Worm (Caenorhabditis elegans) whole organism, L2 larva: Measurements from ENCODE around the gene smex-1.

Experiments used
- C34F6.9 ChIP-seq: fragments of 150-350 bp; optimal IDR thresholded peaks from 2 replicates; lab custom pipeline; 2014; ENCODE audit warnings: missing biosample characterization, missing genetic modification characterization
- F13H6.1 ChIP-seq: sonication (generic microtip); optimal IDR thresholded peaks from 2 replicates; lab custom pipeline; 2016; ENCODE audit warnings: missing genetic modification characterization, missing compliant biosample characterization
- Y55F3AM.14 ChIP-seq: fragments of 200-800 bp; sonication (Bioruptor generic); optimal IDR thresholded peaks from 2 replicates; lab custom pipeline; 2018; ENCODE audit warnings: mild to moderate bottlenecking, missing genetic modification characterization, missing compliant biosample characterization
- ZK546.5 ChIP-seq: sonication (generic microtip); optimal IDR thresholded peaks from 2 replicates; lab custom pipeline; 2017; ENCODE audit warnings: missing biosample characterization, missing genetic modification characterization
- aly-2 ChIP-seq: fragments of 150-350 bp; optimal IDR thresholded peaks from 2 replicates; lab custom pipeline; 2014; ENCODE audit warnings: missing biosample characterization, missing genetic modification characterization
- ceh-16 ChIP-seq: fragments of 150-350 bp; optimal IDR thresholded peaks from 2 replicates; lab custom pipeline; 2014; ENCODE audit warnings: missing biosample characterization, missing genetic modification characterization
- ceh-82 ChIP-seq: fragments of 150-350 bp; optimal IDR thresholded peaks from 2 replicates; lab custom pipeline; 2014; ENCODE audit warnings: missing biosample characterization, missing genetic modification characterization
- dmd-4 ChIP-seq: sonication (generic microtip); optimal IDR thresholded peaks from 2 replicates; lab custom pipeline; 2017; ENCODE audit warnings: missing biosample characterization, missing genetic modification characterization
- fos-1 ChIP-seq: fragments of 150-350 bp; optimal IDR thresholded peaks from 2 replicates; lab custom pipeline; 2014; ENCODE audit warnings: missing biosample characterization, missing genetic modification characterization
- lin-13 ChIP-seq: fragments of 150-350 bp; optimal IDR thresholded peaks from 2 replicates; lab custom pipeline; 2014; ENCODE audit warnings: missing biosample characterization, missing genetic modification reagents, missing genetic modification characterization
- lsy-2 ChIP-seq, 2 experiments: fragments of 150-350 bp in 1 of 2; sonication (generic microtip) in 1 of 2; optimal IDR thresholded peaks; 2 replicates each; lab custom pipeline; 2014 to 2017; ENCODE audit warnings: missing biosample characterization in 2 of 2, missing genetic modification characterization in 2 of 2
- mab-5 ChIP-seq: fragments of 150-350 bp; optimal IDR thresholded peaks from 2 replicates; lab custom pipeline; 2014; ENCODE audit warnings: missing biosample characterization, missing genetic modification characterization
- mdl-1 ChIP-seq, 2 experiments: fragments of 150-350 bp in 1 of 2; sonication (generic microtip) in 1 of 2; optimal IDR thresholded peaks; 2 replicates each; lab custom pipeline; 2017; ENCODE audit warnings: missing biosample characterization in 2 of 2, missing genetic modification characterization in 2 of 2
- nhr-10 ChIP-seq: sonication (generic microtip); optimal IDR thresholded peaks from 2 replicates; lab custom pipeline; 2017; ENCODE audit warnings: missing biosample characterization, missing genetic modification characterization
- nhr-11 ChIP-seq: fragments of 150-350 bp; optimal IDR thresholded peaks from 2 replicates; lab custom pipeline; 2014; ENCODE audit warnings: missing biosample characterization, missing genetic modification characterization
- nhr-129 ChIP-seq: fragments of 150-350 bp; optimal IDR thresholded peaks from 2 replicates; lab custom pipeline; 2014; ENCODE audit warnings: missing biosample characterization, missing genetic modification characterization
- nhr-21 ChIP-seq: fragments of 150-350 bp; optimal IDR thresholded peaks from 2 replicates; lab custom pipeline; 2014; ENCODE audit warnings: missing biosample characterization, missing genetic modification characterization
- nhr-23 ChIP-seq: fragments of 150-350 bp; optimal IDR thresholded peaks from 2 replicates; lab custom pipeline; 2014; ENCODE audit warnings: missing biosample characterization, missing genetic modification reagents, missing genetic modification characterization
- nhr-25 ChIP-seq: fragments of 150-350 bp; sonication (generic microtip); optimal IDR thresholded peaks from 3 replicates; lab custom pipeline; 2014; ENCODE audit warnings: missing biosample characterization, missing genetic modification characterization
- nhr-6 ChIP-seq: fragments of 150-350 bp; optimal IDR thresholded peaks from 2 replicates; lab custom pipeline; 2014; ENCODE audit warnings: missing biosample characterization, missing genetic modification characterization
- nhr-77 ChIP-seq: fragments of 150-350 bp; optimal IDR thresholded peaks from 2 replicates; lab custom pipeline; 2014; ENCODE audit warnings: missing biosample characterization, missing genetic modification characterization
- peb-1 ChIP-seq: fragments of 150-350 bp; optimal IDR thresholded peaks from 2 replicates; lab custom pipeline; 2014; ENCODE audit warnings: missing biosample characterization, missing genetic modification characterization
- sem-4 ChIP-seq: fragments of 150-350 bp; optimal IDR thresholded peaks from 2 replicates; lab custom pipeline; 2014; ENCODE audit warnings: missing biosample characterization, missing genetic modification reagents, missing genetic modification characterization
- sma-3 ChIP-seq: sonication (generic microtip); optimal IDR thresholded peaks from 2 replicates; lab custom pipeline; 2016; ENCODE audit warnings: missing genetic modification reagents, missing genetic modification characterization, missing compliant biosample characterization
- sma-9 ChIP-seq, 2 experiments: fragments of 150-350 bp in 1 of 2; sonication (generic microtip) in 1 of 2; optimal IDR thresholded peaks; 2 replicates each; lab custom pipeline; 2014 to 2016; ENCODE audit warnings: missing genetic modification characterization in 2 of 2, mild to moderate bottlenecking in 1 of 2, missing biosample characterization in 1 of 2, missing compliant biosample characterization in 1 of 2, missing genetic modification reagents in 1 of 2, moderate library complexity in 1 of 2
- snpc-4 ChIP-seq: fragments of 150-350 bp; optimal IDR thresholded peaks from 2 replicates; lab custom pipeline; 2014; ENCODE audit warnings: missing biosample characterization, missing genetic modification characterization
- unc-39 ChIP-seq: fragments of 150-350 bp; optimal IDR thresholded peaks from 2 replicates; lab custom pipeline; 2014; ENCODE audit warnings: missing biosample characterization, missing genetic modification characterization
- unc-55 ChIP-seq: fragments of 150-350 bp; sonication (generic microtip); optimal IDR thresholded peaks from 3 replicates; lab custom pipeline; 2014; ENCODE audit warnings: missing biosample characterization, missing genetic modification reagents, missing genetic modification characterization
- unc-62 ChIP-seq: fragments of 150-350 bp; optimal IDR thresholded peaks from 2 replicates; lab custom pipeline; 2014; ENCODE audit warnings: missing biosample characterization, missing genetic modification reagents, missing genetic modification characterization
- ztf-1 ChIP-seq: fragments of 200-800 bp; sonication (Bioruptor generic); conservative IDR thresholded peaks from 2 replicates; pipeline ENCODE4 v1.3.6; 2022; ENCODE audit warnings: missing genetic modification characterization, missing compliant biosample characterization
- ztf-11 ChIP-seq: sonication (generic microtip); optimal IDR thresholded peaks from 2 replicates; lab custom pipeline; 2017; ENCODE audit warnings: missing biosample characterization, missing genetic modification characterization
- ztf-4 ChIP-seq: fragments of 150-350 bp; optimal IDR thresholded peaks from 2 replicates; lab custom pipeline; 2014; ENCODE audit warnings: missing biosample characterization, missing genetic modification characterization

smex-1 gene

DNA sequence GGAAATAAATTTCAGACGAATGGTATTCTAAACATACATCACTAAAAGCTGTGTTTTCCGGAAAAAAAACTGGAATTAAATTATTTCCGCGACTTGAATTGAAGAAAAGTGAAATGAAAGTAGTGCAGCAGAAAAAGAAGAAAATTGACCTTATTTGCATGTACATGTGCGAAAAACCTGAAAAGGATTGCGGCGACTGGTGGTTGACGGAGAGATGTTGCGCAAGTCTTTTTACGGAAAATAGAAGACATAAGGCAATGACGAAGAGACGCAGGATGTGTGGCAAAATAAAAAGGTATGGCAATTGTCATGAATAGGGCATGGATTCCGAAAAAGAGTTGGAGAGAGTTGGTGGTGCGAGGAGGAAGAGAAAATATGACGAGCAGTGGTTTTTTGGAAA lies 40.8 kb downstream of the smex-1 start:
- TF ChIP-seq nhr-10 (tag; lab: Kevin White, UChicago) (no peak), unc-55 (GFP tag; lab: Kevin White, UChicago) (no peak), sma-9 (GFP tag; optimal IDR thresholded peaks at IDR 0.05; lab: Kevin White, UChicago) (no peak), sma-9 (tag; optimal IDR thresholded peaks at IDR 0.05; lab: Kevin White, UChicago) (no peak), ztf-4 (tag; lab: Kevin White, UChicago) (no peak), sma-3 (GFP tag; lab: Kevin White, UChicago) (no peak), unc-39 (tag; lab: Kevin White, UChicago) (no peak), aly-2 (tag; lab: Kevin White, UChicago) (no peak), ceh-16 (tag; lab: Kevin White, UChicago) (no peak), ztf-1 (GFP tag; lab: Robert Waterston, UW) (no peak), fos-1 (tag; lab: Kevin White, UChicago) (no peak), C34F6.9 (tag; lab: Kevin White, UChicago) (no peak), nhr-11 (tag; lab: Kevin White, UChicago) (no peak), peb-1 (no peak)
- TF ChIP-seq, all 48 proteins: peak for 0

DNA sequence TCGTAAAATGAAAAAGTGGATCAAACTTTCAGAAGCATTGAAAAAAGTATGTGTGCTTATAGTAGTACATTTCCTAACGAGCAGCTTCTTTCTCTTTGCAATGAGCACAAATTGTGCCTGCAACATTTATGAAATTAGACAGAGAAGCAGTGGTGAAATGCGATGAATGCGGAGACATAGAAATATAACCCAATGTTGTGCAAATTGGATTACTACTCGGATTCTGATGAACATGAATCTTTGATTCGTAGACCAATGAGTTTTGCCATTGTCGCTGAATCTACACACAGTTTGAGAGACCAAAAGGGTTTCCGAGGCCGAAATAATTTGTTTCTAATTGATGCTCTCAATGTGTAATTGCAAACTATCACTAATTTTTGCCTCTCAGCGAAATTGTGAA lies 41.8 kb downstream of the smex-1 start:
- TF ChIP-seq sem-4 (tag; lab: Kevin White, UChicago) (no peak), Y55F3AM.14 (no peak), sma-9 (GFP tag; optimal IDR thresholded peaks at IDR 0.05; lab: Kevin White, UChicago) (no peak), sma-9 (tag; optimal IDR thresholded peaks at IDR 0.05; lab: Kevin White, UChicago) (no peak), lin-13 (GFP tag; lab: Kevin White, UChicago) (no peak), dmd-4 (tag; lab: Kevin White, UChicago) (no peak), F13H6.1 (tag; lab: Kevin White, UChicago) (no peak), mdl-1 (tag; optimal IDR thresholded peaks at IDR 0.05; lab: Kevin White, UChicago) (no peak)

DNA sequence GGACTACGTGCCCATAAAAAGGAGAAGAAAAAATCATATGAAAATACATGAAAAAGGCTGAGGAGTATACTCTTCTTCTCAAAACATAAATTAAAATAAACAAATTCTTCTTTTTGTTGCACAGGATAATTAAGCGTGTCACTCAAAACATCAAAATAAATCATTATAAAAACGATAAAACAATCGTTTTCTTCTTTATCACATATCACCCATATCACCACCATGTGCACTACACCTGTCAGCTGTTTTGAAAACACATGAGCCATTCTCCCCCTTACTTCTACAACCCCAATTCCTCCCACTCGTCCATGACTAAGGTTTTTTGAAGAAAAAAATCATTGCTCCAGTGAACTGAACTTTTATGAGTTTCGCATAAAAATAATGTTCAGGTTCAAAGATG lies 43.2 kb downstream of the smex-1 start:
- peak; percentile 34 for TF ChIP-seq nhr-129 (tag; lab: Kevin White, UChicago)
- peak; percentile 27 for TF ChIP-seq sma-9 (GFP tag; optimal IDR thresholded peaks at IDR 0.05; lab: Kevin White, UChicago)
- no peak for TF ChIP-seq sma-9 (tag; optimal IDR thresholded peaks at IDR 0.05; lab: Kevin White, UChicago)
- TF ChIP-seq mab-5 (tag; lab: Kevin White, UChicago): peak; percentile 33
- TF ChIP-seq lsy-2 (tag; optimal IDR thresholded peaks at IDR 0.05; lab: Kevin White, UChicago): peak in 1 of 2 experiments; percentile 16
- no peak for TF ChIP-seq ZK546.5 (tag; lab: Kevin White, UChicago)
- TF ChIP-seq snpc-4: no peak
- TF ChIP-seq ztf-11 (tag; lab: Kevin White, UChicago): no peak
- no peak for TF ChIP-seq ztf-4 (tag; lab: Kevin White, UChicago)
- no peak for TF ChIP-seq nhr-25
- TF ChIP-seq ceh-82: no peak
- TF ChIP-seq nhr-6 (tag; lab: Kevin White, UChicago): no peak
- TF ChIP-seq nhr-21: no peak
- TF ChIP-seq peb-1: no peak
- TF ChIP-seq ztf-1 (GFP tag; lab: Robert Waterston, UW): no peak
- no peak for TF ChIP-seq nhr-23 (tag; lab: Kevin White, UChicago)
- no peak for TF ChIP-seq C34F6.9 (tag; lab: Kevin White, UChicago)
- no peak for TF ChIP-seq nhr-77 (tag; lab: Kevin White, UChicago)
- TF ChIP-seq, all 48 proteins: peak for 4

DNA sequence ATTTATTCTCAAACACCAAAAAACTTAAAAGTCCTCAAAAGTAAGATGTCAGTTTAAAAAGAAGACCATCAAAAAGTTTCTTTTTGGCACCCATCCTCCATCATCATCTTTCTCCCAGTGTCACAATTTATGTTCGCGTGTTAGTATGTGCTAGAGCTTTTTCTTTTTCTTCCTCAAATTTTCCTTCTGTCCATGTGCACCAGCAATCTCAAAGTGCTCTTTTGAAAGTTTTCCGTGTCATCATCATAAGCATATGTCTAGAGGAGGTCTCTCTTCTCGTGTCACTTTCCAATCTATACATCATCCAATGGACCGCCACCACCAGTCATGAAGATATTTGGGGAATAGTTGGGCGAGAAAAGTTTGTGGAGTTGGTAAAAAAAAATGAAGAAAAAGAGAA lies 44.7 kb downstream of the smex-1 start:
- TF ChIP-seq nhr-77 (tag; lab: Kevin White, UChicago) (no peak), C34F6.9 (tag; lab: Kevin White, UChicago) (peak; percentile 16), nhr-129 (tag; lab: Kevin White, UChicago) (peak; percentile 18)
- TF ChIP-seq, all 48 proteins: peak for 2

DNA sequence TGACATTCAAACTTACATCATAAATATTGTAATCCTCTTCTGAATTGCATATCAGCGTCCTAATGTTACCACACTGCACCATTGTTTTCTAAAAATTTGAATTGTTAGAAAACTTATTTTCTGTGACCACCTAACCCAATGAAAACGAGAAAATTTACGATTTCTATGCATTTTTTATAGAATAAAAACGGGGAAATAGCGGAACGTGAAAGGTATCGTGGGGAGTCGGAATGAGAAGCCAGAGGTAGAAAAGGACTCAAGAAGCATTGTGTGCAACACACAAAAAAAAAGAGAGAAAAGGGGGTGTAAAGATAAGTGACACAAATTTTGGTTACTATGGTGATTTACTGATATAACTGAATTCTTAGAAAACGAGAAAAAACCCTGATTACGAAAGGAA lies 45.6 kb downstream of the smex-1 start, which contains the start of gene C16D9.6:
C16D9.6 (minus strand) TSS at position 101 of the 400 bp plus-strand sequence.
- TF ChIP-seq unc-55 (GFP tag; lab: Kevin White, UChicago) (no peak), unc-62 (GFP tag; lab: Kevin White, UChicago) (no peak), nhr-6 (tag; lab: Kevin White, UChicago) (no peak)
